Fruit fly (Drosophila melanogaster) whole organism, embryonic: Measurements from ENCODE around the gene CG1943.

Source experiments
- Bteb2 ChIP-seq: fragments of 200-800 bp; sonication (Bioruptor generic); optimal IDR thresholded peaks from 2 replicates; lab custom pipeline; 2016; ENCODE audit warnings: missing biosample characterization, missing genetic modification characterization
- CG10979 ChIP-seq: fragments of 200-800 bp; sonication (Bioruptor generic); optimal IDR thresholded peaks from 2 replicates; lab custom pipeline; 2018; ENCODE audit warnings: missing biosample characterization, mild to moderate bottlenecking, missing genetic modification characterization, moderate library complexity
- CG13296 ChIP-seq: fragments of 200-800 bp; sonication (Bioruptor generic); optimal IDR thresholded peaks from 3 replicates; lab custom pipeline; 2018; ENCODE audit warnings: missing biosample characterization, mild to moderate bottlenecking, missing genetic modification characterization
- CG14441 ChIP-seq: fragments of 200-800 bp; sonication (Bioruptor generic); IDR thresholded peaks from 2 replicates; pipeline ENCODE4 v1.3.6; 2022; ENCODE audit warnings: missing biosample characterization, missing genetic modification characterization
- CG14667 ChIP-seq: fragments of 200-800 bp; sonication (Bioruptor generic); IDR thresholded peaks from 2 replicates; pipeline ENCODE4 v1.3.6; 2022; ENCODE audit warnings: missing biosample characterization, missing genetic modification characterization
- CG14860 ChIP-seq: fragments of 200-800 bp; sonication (Bioruptor generic); IDR thresholded peaks from 3 replicates; pipeline ENCODE4 v1.3.6; 2022; ENCODE audit warnings: missing biosample characterization, missing genetic modification characterization; ENCODE audit not compliant: partially characterized antibody
- CG15479 ChIP-seq: fragments of 200-800 bp; sonication (Bioruptor generic); optimal IDR thresholded peaks from 3 replicates; lab custom pipeline; 2019; ENCODE audit warnings: missing biosample characterization, mild to moderate bottlenecking, missing genetic modification characterization, moderate library complexity
- CG17612 ChIP-seq: fragments of 200-800 bp; sonication (Bioruptor generic); IDR thresholded peaks from 2 replicates; pipeline ENCODE4 v1.3.6; 2022; ENCODE audit warnings: missing biosample characterization, missing genetic modification characterization
- CG1792 ChIP-seq: fragments of 200-800 bp; sonication (Bioruptor generic); optimal IDR thresholded peaks from 2 replicates; lab custom pipeline; 2016; ENCODE audit warnings: missing biosample characterization, missing genetic modification characterization
- CG3847 ChIP-seq: fragments of 200-800 bp; sonication (Bioruptor generic); IDR thresholded peaks from 2 replicates; pipeline ENCODE4 v1.3.6; 2022; ENCODE audit warnings: missing biosample characterization, missing genetic modification characterization
- CG8924 ChIP-seq: fragments of 200-800 bp; optimal IDR thresholded peaks from 3 replicates; lab custom pipeline; 2019; ENCODE audit warnings: missing biosample characterization, mild to moderate bottlenecking, missing genetic modification characterization, moderate library complexity
- CG9876 ChIP-seq: fragments of 200-800 bp; sonication (Bioruptor generic); optimal IDR thresholded peaks from 2 replicates; lab custom pipeline; 2016; ENCODE audit warnings: missing biosample characterization, missing genetic modification characterization
- Chrac-16 ChIP-seq: fragments of 200-800 bp; sonication (Bioruptor generic); optimal IDR thresholded peaks from 3 replicates; lab custom pipeline; 2016; ENCODE audit warnings: missing biosample characterization, missing genetic modification characterization
- Dad ChIP-seq: fragments of 200-800 bp; sonication (Bioruptor generic); optimal IDR thresholded peaks from 3 replicates; lab custom pipeline; 2016; ENCODE audit warnings: missing biosample characterization, missing genetic modification characterization
- Deaf1 ChIP-seq: fragments of 200-800 bp; optimal IDR thresholded peaks from 3 replicates; lab custom pipeline; 2019; ENCODE audit warnings: missing biosample characterization, mild to moderate bottlenecking, missing genetic modification characterization, moderate library complexity
- Dfd ChIP-seq, 2 experiments: fragments of >200 bp; optimal IDR thresholded peaks; 2 replicates each; lab custom pipeline; 2017; ENCODE audit warnings: missing biosample characterization in 2 of 2, missing genetic modification characterization in 2 of 2
- Fer1 ChIP-seq: fragments of 200-800 bp; sonication (Bioruptor generic); optimal IDR thresholded peaks from 2 replicates; lab custom pipeline; 2017; ENCODE audit warnings: missing biosample characterization, mild to moderate bottlenecking, missing genetic modification characterization
- HLH4C ChIP-seq: fragments of 200-800 bp; sonication (Bioruptor generic); IDR thresholded peaks from 3 replicates; pipeline ENCODE4 v1.3.6; 2022; ENCODE audit warnings: missing biosample characterization, missing genetic modification characterization; ENCODE audit not compliant: partially characterized antibody
- Hey ChIP-seq: fragments of 200-800 bp; sonication (Bioruptor generic); optimal IDR thresholded peaks from 3 replicates; lab custom pipeline; 2018; ENCODE audit warnings: missing biosample characterization, mild to moderate bottlenecking, missing genetic modification characterization
- HmgD ChIP-seq: fragments of 200-800 bp; sonication (Bioruptor generic); optimal IDR thresholded peaks from 3 replicates; lab custom pipeline; 2016; ENCODE audit warnings: missing biosample characterization, missing genetic modification characterization
- HmgZ ChIP-seq: fragments of 200-800 bp; sonication (Bioruptor generic); optimal IDR thresholded peaks from 2 replicates; lab custom pipeline; 2018; ENCODE audit warnings: missing biosample characterization, mild to moderate bottlenecking, missing genetic modification characterization
- Hr3 ChIP-seq: fragments of 200-800 bp; sonication (Bioruptor generic); optimal IDR thresholded peaks from 3 replicates; lab custom pipeline; 2016; ENCODE audit warnings: missing biosample characterization, missing genetic modification characterization
- MTF-1 ChIP-seq: fragments of 200-800 bp; sonication (Bioruptor generic); optimal IDR thresholded peaks from 2 replicates; lab custom pipeline; 2018; ENCODE audit warnings: missing biosample characterization, mild to moderate bottlenecking, missing genetic modification characterization, borderline replicate concordance
- Mrtf ChIP-seq: fragments of 200-800 bp; sonication (Bioruptor generic); IDR thresholded peaks from 3 replicates; pipeline ENCODE4 v1.3.6; 2022; ENCODE audit warnings: missing biosample characterization, missing genetic modification characterization
- NK7.1 ChIP-seq: fragments of 200-800 bp; sonication (Bioruptor generic); optimal IDR thresholded peaks from 3 replicates; lab custom pipeline; 2016; ENCODE audit warnings: missing biosample characterization, missing genetic modification characterization
- Neu2 ChIP-seq: fragments of 200-800 bp; sonication (Bioruptor generic); optimal IDR thresholded peaks from 3 replicates; lab custom pipeline; 2016; ENCODE audit warnings: missing biosample characterization, missing genetic modification characterization, borderline replicate concordance
- Nf-YB ChIP-seq: fragments of 200-800 bp; sonication (Bioruptor generic); optimal IDR thresholded peaks from 3 replicates; lab custom pipeline; 2019; ENCODE audit warnings: missing biosample characterization, mild to moderate bottlenecking, missing genetic modification characterization, moderate library complexity
- Opbp ChIP-seq: fragments of 200-800 bp; sonication (Bioruptor generic); IDR thresholded peaks from 3 replicates; pipeline ENCODE4 v1.3.6; 2022; ENCODE audit warnings: missing biosample characterization, missing genetic modification characterization; ENCODE audit not compliant: partially characterized antibody
- Poxn ChIP-seq: fragments of 200-800 bp; sonication (Bioruptor generic); IDR thresholded peaks from 2 replicates; pipeline ENCODE4 v1.3.6; 2022; ENCODE audit warnings: missing biosample characterization, missing genetic modification characterization
- Sry-δ ChIP-seq: fragments of 200-800 bp; sonication (Bioruptor generic); optimal IDR thresholded peaks from 2 replicates; lab custom pipeline; 2016; ENCODE audit warnings: missing biosample characterization, missing genetic modification characterization
- YL-1 ChIP-seq: fragments of 200-800 bp; sonication (Bioruptor generic); optimal IDR thresholded peaks from 3 replicates; lab custom pipeline; 2017; ENCODE audit warnings: missing biosample characterization, mild to moderate bottlenecking, missing genetic modification characterization
- bowl ChIP-seq: fragments of 200-800 bp; sonication (Bioruptor generic); IDR thresholded peaks from 2 replicates; pipeline ENCODE4 v1.3.6; 2022; ENCODE audit warnings: missing biosample characterization, missing genetic modification characterization
- disco-r ChIP-seq: fragments of 200-800 bp; sonication (Bioruptor generic); optimal IDR thresholded peaks from 2 replicates; lab custom pipeline; 2016; ENCODE audit warnings: missing biosample characterization, missing genetic modification characterization
- exex ChIP-seq: fragments of 200-800 bp; sonication (Bioruptor generic); optimal IDR thresholded peaks from 4 replicates; lab custom pipeline; 2018; ENCODE audit warnings: missing biosample characterization, mild to moderate bottlenecking, missing genetic modification characterization, moderate library complexity
- gce ChIP-seq: fragments of 200-800 bp; sonication (Bioruptor generic); IDR thresholded peaks from 3 replicates; pipeline ENCODE4 v1.3.6; 2022; ENCODE audit warnings: missing biosample characterization, missing genetic modification characterization
- gcm ChIP-seq: fragments of 200-800 bp; sonication (Bioruptor generic); optimal IDR thresholded peaks from 2 replicates; lab custom pipeline; 2019; ENCODE audit warnings: missing biosample characterization, mild to moderate bottlenecking, missing genetic modification characterization, moderate library complexity
- grn ChIP-seq: fragments of 200-800 bp; sonication (Bioruptor generic); optimal IDR thresholded peaks from 3 replicates; lab custom pipeline; 2017; ENCODE audit warnings: missing biosample characterization, missing genetic modification characterization
- hth ChIP-seq: fragments of >200 bp; optimal IDR thresholded peaks from 2 replicates; lab custom pipeline; 2017; ENCODE audit warnings: inconsistent platforms
- inv ChIP-seq: fragments of 200-800 bp; sonication (Bioruptor generic); IDR thresholded peaks from 2 replicates; pipeline ENCODE4 v1.3.6; 2022; ENCODE audit warnings: missing biosample characterization, missing genetic modification characterization; ENCODE audit not compliant: partially characterized antibody
- kah ChIP-seq: fragments of 200-800 bp; sonication (Bioruptor generic); optimal IDR thresholded peaks from 2 replicates; lab custom pipeline; 2018; ENCODE audit warnings: missing biosample characterization, mild to moderate bottlenecking, missing genetic modification characterization
- klu ChIP-seq: fragments of 200-800 bp; sonication (Bioruptor generic); IDR thresholded peaks from 2 replicates; pipeline ENCODE4 v1.3.6; 2022; ENCODE audit warnings: missing biosample characterization, missing genetic modification characterization
- knrl ChIP-seq: fragments of 200-800 bp; sonication (Bioruptor generic); IDR thresholded peaks from 3 replicates; pipeline ENCODE4 v1.3.6; 2022; ENCODE audit warnings: missing biosample characterization, missing genetic modification characterization; ENCODE audit not compliant: partially characterized antibody
- lab ChIP-seq: fragments of 200-800 bp; sonication (Bioruptor generic); optimal IDR thresholded peaks from 3 replicates; lab custom pipeline; 2017; ENCODE audit warnings: missing biosample characterization, missing genetic modification characterization, mild to moderate bottlenecking, moderate library complexity, missing genetic modification reagents
- odd ChIP-seq: fragments of 200-800 bp; sonication (Bioruptor generic); optimal IDR thresholded peaks from 2 replicates; lab custom pipeline; 2017; ENCODE audit warnings: missing biosample characterization, mild to moderate bottlenecking, missing genetic modification characterization
- ro ChIP-seq: fragments of 200-800 bp; sonication (Bioruptor generic); IDR thresholded peaks from 2 replicates; pipeline ENCODE4 v1.3.6; 2022; ENCODE audit warnings: missing biosample characterization, missing genetic modification characterization
- sim ChIP-seq: fragments of 200-800 bp; sonication (Bioruptor generic); IDR thresholded peaks from 2 replicates; pipeline ENCODE4 v1.3.6; 2022; ENCODE audit warnings: missing biosample characterization, missing genetic modification characterization
- so ChIP-seq: fragments of 200-800 bp; sonication (Bioruptor generic); IDR thresholded peaks from 3 replicates; pipeline ENCODE4 v1.3.6; 2022; ENCODE audit warnings: missing biosample characterization, missing genetic modification characterization
- sug ChIP-seq: fragments of 200-800 bp; optimal IDR thresholded peaks from 2 replicates; lab custom pipeline; 2019; ENCODE audit warnings: missing biosample characterization, mild to moderate bottlenecking, missing genetic modification characterization, moderate library complexity
- trh ChIP-seq: fragments of 200-800 bp; sonication (Bioruptor generic); optimal IDR thresholded peaks from 2 replicates; lab custom pipeline; 2016; ENCODE audit warnings: missing biosample characterization, missing genetic modification characterization
- tx ChIP-seq: fragments of 200-800 bp; sonication (Bioruptor generic); optimal IDR thresholded peaks from 2 replicates; lab custom pipeline; 2016; ENCODE audit warnings: missing biosample characterization, missing genetic modification characterization
- vnd ChIP-seq: fragments of 200-800 bp; sonication (Bioruptor generic); IDR thresholded peaks from 3 replicates; pipeline ENCODE4 v1.3.6; 2022; ENCODE audit warnings: missing biosample characterization, missing genetic modification characterization; ENCODE audit not compliant: partially characterized antibody

CG1943 gene

DNA sequence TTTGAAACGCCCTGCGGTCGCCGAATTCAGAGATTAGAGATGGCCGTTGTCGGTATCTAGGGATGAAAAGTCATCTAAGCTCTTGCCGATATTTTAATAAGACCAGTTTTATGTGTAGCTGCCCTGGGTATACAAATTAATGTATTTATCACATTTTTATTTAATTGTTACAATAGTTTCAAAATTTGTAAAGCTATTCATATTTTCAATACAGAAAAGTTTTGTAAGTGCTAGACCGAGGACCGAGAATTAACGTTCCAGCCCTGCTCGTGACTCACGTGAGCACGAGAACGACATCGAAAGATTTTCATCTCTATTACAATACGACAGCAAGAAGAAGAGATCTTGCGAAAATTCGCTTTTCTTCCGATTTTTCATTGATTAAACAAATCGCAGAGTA, 7.6 kb upstream of the CG1943 start, which contains the start of the genes CG1105 and CG1965 (continued):
- TF ChIP-seq HmgD (GFP tag; lab: Kevin White, UChicago): peak; percentile 78
- TF ChIP-seq sug: peak; percentile 92
- TF ChIP-seq hth: no peak
- peak; percentile 91 for TF ChIP-seq CG8924 (tag; lab: Kevin White, UChicago)
- TF ChIP-seq sim (GFP tag; lab: Robert Waterston, UW): peak; percentile 81
- peak; percentile 79 for TF ChIP-seq ro
- peak; percentile 94 for TF ChIP-seq klu (GFP tag; lab: Robert Waterston, UW)
- TF ChIP-seq Fer1: peak; percentile 86
- peak; percentile 77 for TF ChIP-seq NK7.1
- TF ChIP-seq Bteb2: peak; percentile 92
- TF ChIP-seq lab (GFP tag; lab: Kevin White, UChicago): peak; percentile 92
- peak; percentile 94 for TF ChIP-seq CG14441 (GFP tag; lab: Robert Waterston, UW)
- peak; percentile 91 for TF ChIP-seq trh
- peak; percentile 99 for TF ChIP-seq inv (GFP tag; lab: Robert Waterston, UW)
- TF ChIP-seq CG10979 (tag; lab: Kevin White, UChicago): peak; percentile 89
- peak; percentile 100 for TF ChIP-seq Sry-δ (GFP tag; lab: Kevin White, UChicago)
- TF ChIP-seq tx: peak; percentile 92
- TF ChIP-seq kah: peak; percentile 15
- TF ChIP-seq Mrtf (GFP tag; lab: Robert Waterston, UW): peak; percentile 89
- TF ChIP-seq disco-r (GFP tag; lab: Kevin White, UChicago): peak; percentile 82
- TF ChIP-seq so: peak; percentile 79
- no peak for TF ChIP-seq exex
- peak; percentile 24 for TF ChIP-seq Hey
- peak; percentile 85 for TF ChIP-seq gcm (GFP tag; lab: Kevin White, UChicago)
- TF ChIP-seq Dad (GFP tag; lab: Kevin White, UChicago): peak; percentile 92
- peak; percentile 97 for TF ChIP-seq Chrac-16 (GFP tag; lab: Kevin White, UChicago)
- peak; percentile 93 for TF ChIP-seq CG14667 (GFP tag; lab: Robert Waterston, UW)
- TF ChIP-seq Hr3 (GFP tag; lab: Kevin White, UChicago): peak; percentile 96
- peak; percentile 72 for TF ChIP-seq CG17612 (GFP tag; lab: Robert Waterston, UW)
- peak; percentile 100 for TF ChIP-seq knrl
- TF ChIP-seq HLH4C: peak; percentile 95
- peak; percentile 68 for TF ChIP-seq Nf-YB (GFP tag; lab: Kevin White, UChicago)
- TF ChIP-seq MTF-1 (GFP tag; lab: Kevin White, UChicago): peak; percentile 53
- TF ChIP-seq gce (GFP tag; lab: Robert Waterston, UW): 0 out of 3 replicates have a peak, but pooled peaks have one; percentile 58
- TF ChIP-seq vnd (GFP tag; lab: Robert Waterston, UW): peak; percentile 98
- peak; percentile 81 for TF ChIP-seq bowl (GFP tag; lab: Robert Waterston, UW)
- TF ChIP-seq HmgZ (tag; lab: Kevin White, UChicago): peak; percentile 96
- TF ChIP-seq CG9876 (GFP tag; lab: Kevin White, UChicago): peak; percentile 92
- TF ChIP-seq Deaf1 (tag; lab: Kevin White, UChicago): peak; percentile 75
- peak; percentile 88 for TF ChIP-seq CG1792 (GFP tag; lab: Kevin White, UChicago)
- TF ChIP-seq CG15479 (GFP tag; lab: Kevin White, UChicago): no peak
- TF ChIP-seq CG14860 (GFP tag; lab: Robert Waterston, UW): peak; percentile 99
- TF ChIP-seq Neu2 (GFP tag; lab: Kevin White, UChicago): peak; percentile 76
- TF ChIP-seq Poxn (GFP tag; lab: Robert Waterston, UW): peak; percentile 81
- TF ChIP-seq odd (GFP tag; lab: Kevin White, UChicago): peak; percentile 60
- TF ChIP-seq CG3847: peak; percentile 95
- peak; percentile 86 for TF ChIP-seq YL-1 (GFP tag; lab: Kevin White, UChicago)
- TF ChIP-seq Dfd (GFP tag; optimal IDR thresholded peaks at IDR 0.05; lab: Kevin White, UChicago): peak in 1 of 2 experiments; percentile 90
- TF ChIP-seq grn (GFP tag; lab: Kevin White, UChicago): peak; percentile 62
- peak; percentile 69 for TF ChIP-seq CG13296
- TF ChIP-seq Opbp (GFP tag; lab: Robert Waterston, UW): peak; percentile 95
